Fruit fly (Drosophila melanogaster) whole organism, embryonic: ENCODE measurements around the gene rk.

ENCODE experiments used
- Nf-YC ChIP-seq: fragments of 200-800 bp; optimal IDR thresholded peaks from 3 replicates; lab custom pipeline; 2019; ENCODE audit warnings: missing biosample characterization, mild to moderate bottlenecking, missing genetic modification characterization, moderate library complexity
- Tbp ChIP-seq: fragments of >200 bp; optimal IDR thresholded peaks from 2 replicates; lab custom pipeline; 2018; ENCODE audit warnings: missing biosample characterization, missing genetic modification characterization

- TF ChIP-seq Tbp (GFP tag; lab: Kevin White, UChicago) (no peak), Nf-YC (tag; lab: Kevin White, UChicago) (no peak)
Measured at dm6 chr2L:14012304-14013054, 11.4 kb upstream of the rk start, which contains the start of gene bgm.
